Worm (Caenorhabditis elegans) whole organism, mixed stage, embryonic: Measurements from ENCODE around the gene osm-10.

Source experiments
- M03D4.4 ChIP-seq: sonication (generic microtip); optimal IDR thresholded peaks from 2 replicates; lab custom pipeline; 2017; ENCODE audit warnings: mild to moderate bottlenecking, missing genetic modification characterization, missing compliant biosample characterization
- bed-3 ChIP-seq: fragments of 200-800 bp; sonication (Bioruptor generic); optimal IDR thresholded peaks from 3 replicates; lab custom pipeline; 2018; ENCODE audit warnings: mild to moderate bottlenecking, missing genetic modification characterization, moderate library complexity, missing compliant biosample characterization
- blmp-1 ChIP-seq: fragments of 150-350 bp; optimal IDR thresholded peaks from 2 replicates; lab custom pipeline; 2014; ENCODE audit warnings: missing biosample characterization, missing genetic modification characterization
- ceh-39 ChIP-seq: fragments of 150-350 bp; optimal IDR thresholded peaks from 2 replicates; lab custom pipeline; 2014; ENCODE audit warnings: missing biosample characterization, missing genetic modification characterization
- ceh-83 ChIP-seq: fragments of 200-800 bp; sonication (Bioruptor generic); optimal IDR thresholded peaks from 2 replicates; lab custom pipeline; 2018; ENCODE audit warnings: mild to moderate bottlenecking, missing genetic modification characterization, missing compliant biosample characterization
- ces-1 ChIP-seq: fragments of 150-350 bp; optimal IDR thresholded peaks from 2 replicates; lab custom pipeline; 2014; ENCODE audit warnings: missing biosample characterization, missing genetic modification reagents, missing genetic modification characterization
- cnd-1 ChIP-seq: fragments of 200-800 bp; sonication (Bioruptor generic); optimal IDR thresholded peaks from 2 replicates; lab custom pipeline; 2018; ENCODE audit warnings: mild to moderate bottlenecking, missing genetic modification characterization, missing compliant biosample characterization
- drap-1 ChIP-seq: fragments of 200-800 bp; sonication (Bioruptor generic); optimal IDR thresholded peaks from 3 replicates; lab custom pipeline; 2018; ENCODE audit warnings: mild to moderate bottlenecking, missing genetic modification characterization, missing compliant biosample characterization
- elt-1 ChIP-seq: sonication (generic microtip); optimal IDR thresholded peaks from 2 replicates; lab custom pipeline; 2017; ENCODE audit warnings: missing genetic modification characterization, mild to moderate bottlenecking, missing compliant biosample characterization, antibody characterized with exemption, moderate library complexity, borderline replicate concordance; ENCODE audit not compliant: insufficient read depth
- elt-3 ChIP-seq: fragments of 150-350 bp; optimal IDR thresholded peaks from 2 replicates; lab custom pipeline; 2014; ENCODE audit warnings: missing biosample characterization, missing genetic modification characterization
- flh-1 ChIP-seq: fragments of 200-800 bp; sonication (Bioruptor generic); optimal IDR thresholded peaks from 2 replicates; lab custom pipeline; 2018; ENCODE audit warnings: mild to moderate bottlenecking, missing genetic modification characterization, moderate library complexity, missing compliant biosample characterization
- ham-2 ChIP-seq: fragments of 200-800 bp; sonication (Bioruptor generic); optimal IDR thresholded peaks from 2 replicates; lab custom pipeline; 2018; ENCODE audit warnings: mild to moderate bottlenecking, missing genetic modification characterization, missing compliant biosample characterization
- hlh-1 ChIP-seq: fragments of 150-350 bp; optimal IDR thresholded peaks from 2 replicates; lab custom pipeline; 2014; ENCODE audit warnings: missing biosample characterization, missing genetic modification reagents, missing genetic modification characterization
- lin-13 ChIP-seq: fragments of 150-350 bp; optimal IDR thresholded peaks from 2 replicates; lab custom pipeline; 2014; ENCODE audit warnings: missing biosample characterization, missing genetic modification characterization
- lin-32 ChIP-seq: fragments of 200-800 bp; sonication (Bioruptor generic); optimal IDR thresholded peaks from 2 replicates; lab custom pipeline; 2018; ENCODE audit warnings: mild to moderate bottlenecking, missing genetic modification characterization, missing compliant biosample characterization
- lsy-2 ChIP-seq: fragments of 150-350 bp; optimal IDR thresholded peaks from 2 replicates; lab custom pipeline; 2014; ENCODE audit warnings: missing biosample characterization, missing genetic modification characterization
- mab-5 ChIP-seq: fragments of 150-350 bp; optimal IDR thresholded peaks from 2 replicates; lab custom pipeline; 2014; ENCODE audit warnings: missing biosample characterization, missing genetic modification characterization
- mls-2 ChIP-seq: sonication (generic microtip); optimal IDR thresholded peaks from 2 replicates; lab custom pipeline; 2016; ENCODE audit warnings: mild to moderate bottlenecking, missing genetic modification characterization, moderate library complexity, missing compliant biosample characterization
- nhr-12 ChIP-seq: fragments of 150-350 bp; optimal IDR thresholded peaks from 2 replicates; lab custom pipeline; 2014; ENCODE audit warnings: missing biosample characterization, missing genetic modification characterization
- nhr-2 ChIP-seq: fragments of 150-350 bp; optimal IDR thresholded peaks from 2 replicates; lab custom pipeline; 2014; ENCODE audit warnings: missing biosample characterization, missing genetic modification characterization
- nhr-237 ChIP-seq: fragments of 150-350 bp; optimal IDR thresholded peaks from 2 replicates; lab custom pipeline; 2014; ENCODE audit warnings: missing biosample characterization, missing genetic modification characterization
- nhr-28 ChIP-seq: fragments of 150-350 bp; optimal IDR thresholded peaks from 2 replicates; lab custom pipeline; 2014; ENCODE audit warnings: missing biosample characterization, missing genetic modification characterization
- pha-4 ChIP-seq: fragments of 150-350 bp; optimal IDR thresholded peaks from 2 replicates; lab custom pipeline; 2018; ENCODE audit warnings: missing biosample characterization, missing genetic modification reagents, missing genetic modification characterization
- sem-2 ChIP-seq: fragments of 200-800 bp; sonication (Bioruptor generic); optimal IDR thresholded peaks from 2 replicates; lab custom pipeline; 2018; ENCODE audit warnings: mild to moderate bottlenecking, missing genetic modification characterization, missing compliant biosample characterization
- snpc-4 ChIP-seq: fragments of 150-350 bp; optimal IDR thresholded peaks from 2 replicates; lab custom pipeline; 2014; ENCODE audit warnings: missing biosample characterization, missing genetic modification characterization
- sptf-1 ChIP-seq: sonication (generic microtip); optimal IDR thresholded peaks from 2 replicates; lab custom pipeline; 2017; ENCODE audit warnings: mild to moderate bottlenecking, missing genetic modification characterization, moderate library complexity, missing compliant biosample characterization
- tbx-8 ChIP-seq: fragments of 200-800 bp; sonication (Bioruptor generic); optimal IDR thresholded peaks from 2 replicates; lab custom pipeline; 2018; ENCODE audit warnings: mild to moderate bottlenecking, missing genetic modification characterization, moderate library complexity, missing compliant biosample characterization
- unc-120 ChIP-seq: sonication (generic microtip); optimal IDR thresholded peaks from 2 replicates; lab custom pipeline; 2017; ENCODE audit warnings: missing genetic modification characterization, missing compliant biosample characterization; ENCODE audit not compliant: poor library complexity, severe bottlenecking
- unc-39 ChIP-seq: fragments of 150-350 bp; optimal IDR thresholded peaks from 2 replicates; lab custom pipeline; 2014; ENCODE audit warnings: missing biosample characterization, missing genetic modification characterization
- unc-62 ChIP-seq: fragments of 150-350 bp; optimal IDR thresholded peaks from 2 replicates; lab custom pipeline; 2014; ENCODE audit warnings: missing biosample characterization, missing genetic modification reagents, missing genetic modification characterization
- zip-8 ChIP-seq: fragments of 150-350 bp; optimal IDR thresholded peaks from 2 replicates; lab custom pipeline; 2014; ENCODE audit warnings: missing biosample characterization, missing genetic modification characterization
- ztf-11 ChIP-seq: fragments of 150-350 bp; optimal IDR thresholded peaks from 2 replicates; lab custom pipeline; 2014; ENCODE audit warnings: missing biosample characterization, missing genetic modification characterization

osm-10 gene

DNA sequence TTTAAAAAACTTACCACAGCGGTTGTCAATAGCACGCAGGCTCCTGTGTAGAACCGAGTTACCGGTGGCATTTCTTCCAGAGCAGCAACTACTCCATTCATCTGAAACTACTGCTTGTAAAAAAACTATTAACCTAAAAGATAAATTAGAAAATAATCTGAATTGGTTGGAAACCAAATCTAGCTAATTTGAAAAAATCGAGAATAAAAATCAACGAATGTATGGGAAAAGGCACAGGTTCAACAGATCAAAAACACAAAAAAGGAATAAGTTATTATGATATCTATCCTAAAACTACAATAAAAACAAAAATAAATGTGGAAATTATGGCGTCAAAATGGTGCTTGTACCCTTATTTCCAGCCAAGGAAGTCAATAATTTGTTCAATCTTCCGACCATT lies 20.1 kb upstream of the osm-10 start, which contains the start of gene der-2:
Gene der-2 (minus strand): TSS at position 101 of the 400 bp plus-strand sequence.
- TF ChIP-seq sptf-1 (no peak), zip-8 (tag; lab: Kevin White, UChicago) (no peak), ham-2 (GFP tag; lab: Kevin White, UChicago) (no peak), tbx-8 (GFP tag; lab: Kevin White, UChicago) (no peak), sem-2 (GFP tag; lab: Kevin White, UChicago) (no peak), blmp-1 (no peak), pha-4 (no peak), mab-5 (tag; lab: Kevin White, UChicago) (no peak), unc-62 (GFP tag; lab: Kevin White, UChicago) (no peak), ztf-11 (no peak), cnd-1 (tag; lab: Kevin White, UChicago) (no peak), ces-1 (GFP tag; lab: Kevin White, UChicago) (no peak), unc-39 (no peak)

DNA sequence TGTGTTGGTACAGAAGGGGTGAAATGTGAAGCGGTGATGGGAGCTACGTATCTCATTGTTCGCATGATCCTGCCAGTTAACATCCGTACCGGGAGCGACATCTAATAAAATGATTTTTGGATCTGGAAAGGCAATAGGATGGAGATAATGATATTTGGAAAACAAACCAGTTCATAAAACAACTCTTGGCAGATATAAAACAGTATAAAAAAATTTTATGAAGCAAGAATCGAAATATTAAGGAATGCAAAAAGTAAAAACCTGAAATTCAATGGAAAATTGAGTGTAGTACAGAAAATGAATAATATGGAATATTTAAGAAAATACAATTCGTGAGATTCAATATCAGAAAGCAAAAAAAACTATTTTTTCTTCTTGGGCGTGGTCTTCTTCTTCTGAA lies 16.5 kb upstream of the osm-10 start, which contains the start of gene hsp-75:
Gene hsp-75 (minus strand): TSS at position 101 of the 400 bp plus-strand sequence.
- no peak for TF ChIP-seq zip-8 (tag; lab: Kevin White, UChicago)
- TF ChIP-seq ham-2 (GFP tag; lab: Kevin White, UChicago), result no peak
- TF ChIP-seq ceh-39, result no peak
- no peak for TF ChIP-seq blmp-1
- TF ChIP-seq bed-3, result no peak
- no peak for TF ChIP-seq unc-39
- no peak for TF ChIP-seq sem-2 (GFP tag; lab: Kevin White, UChicago)
- no peak for TF ChIP-seq cnd-1 (tag; lab: Kevin White, UChicago)
- TF ChIP-seq elt-3 (tag; lab: Kevin White, UChicago), result no peak
- TF ChIP-seq drap-1 (GFP tag; lab: Kevin White, UChicago), result no peak
- no peak for TF ChIP-seq nhr-2
- no peak for TF ChIP-seq nhr-237 (tag; lab: Kevin White, UChicago)
- no peak for TF ChIP-seq sptf-1
- TF ChIP-seq M03D4.4 (tag; lab: Kevin White, UChicago), result no peak
- TF ChIP-seq unc-120 (tag; lab: Kevin White, UChicago), result no peak
- no peak for TF ChIP-seq ces-1 (GFP tag; lab: Kevin White, UChicago)
- no peak for TF ChIP-seq nhr-12 (tag; lab: Kevin White, UChicago)
- TF ChIP-seq lin-32, result no peak
- no peak for TF ChIP-seq mls-2

DNA sequence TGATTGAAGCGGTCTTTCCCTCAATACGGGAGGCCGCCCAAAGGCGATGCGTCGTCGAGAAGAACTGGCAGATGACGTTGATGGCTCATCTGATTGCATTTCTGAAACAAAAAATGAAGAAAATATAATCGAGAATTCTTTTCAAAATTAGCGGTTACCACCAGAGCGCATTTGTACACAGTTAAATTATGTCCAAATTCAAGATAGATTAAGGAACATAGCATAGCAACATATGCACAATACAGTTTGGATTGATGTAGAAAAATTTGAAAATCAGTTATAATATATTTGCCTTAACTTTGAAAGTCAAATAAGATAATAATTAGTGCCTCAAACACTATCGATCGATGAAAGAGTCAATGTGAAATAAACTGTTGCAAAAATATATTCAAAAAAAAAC lies 13.4 kb upstream of the osm-10 start, which contains the start of gene R151.8:
Gene R151.8 (minus strand): TSS at position 101 of the 400 bp plus-strand sequence.
- TF ChIP-seq mab-5 (tag; lab: Kevin White, UChicago), result no peak
- TF ChIP-seq bed-3, result no peak
- no peak for TF ChIP-seq pha-4
- no peak for TF ChIP-seq nhr-28
- TF ChIP-seq lsy-2 (tag; lab: Kevin White, UChicago), result no peak
- TF ChIP-seq ces-1 (GFP tag; lab: Kevin White, UChicago), result no peak
- no peak for TF ChIP-seq ceh-39
- TF ChIP-seq unc-120 (tag; lab: Kevin White, UChicago), result no peak
- TF ChIP-seq mls-2, result no peak
- no peak for TF ChIP-seq drap-1 (GFP tag; lab: Kevin White, UChicago)

DNA sequence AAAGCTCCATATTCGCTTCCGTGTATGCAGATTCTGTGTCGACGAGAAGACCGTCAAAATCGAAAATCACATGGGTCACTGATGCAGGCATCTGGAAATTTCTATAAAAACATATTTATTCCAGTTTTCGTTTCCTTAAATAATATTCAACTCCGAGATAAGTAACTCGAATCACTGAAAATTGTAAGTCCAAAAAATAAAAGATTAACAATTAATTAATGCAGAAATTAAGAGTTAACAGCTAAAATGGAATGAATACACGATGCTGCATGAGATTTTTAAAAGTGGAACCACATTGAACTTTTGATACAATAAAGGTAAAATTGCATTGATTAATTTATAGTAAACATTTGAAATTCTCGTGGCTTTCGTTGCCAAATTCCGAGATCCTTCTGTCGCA lies 12.2 kb upstream of the osm-10 start, which contains the start of gene R151.10:
Gene R151.10 (minus strand): TSS at position 101 of the 400 bp plus-strand sequence.
- TF ChIP-seq elt-3 (tag; lab: Kevin White, UChicago) (no peak), flh-1 (GFP tag; lab: Kevin White, UChicago) (no peak), sem-2 (GFP tag; lab: Kevin White, UChicago) (no peak), snpc-4 (tag; lab: Kevin White, UChicago) (no peak), pha-4 (no peak), mls-2 (no peak), nhr-28 (no peak), cnd-1 (tag; lab: Kevin White, UChicago) (no peak), lin-13 (tag; lab: Kevin White, UChicago) (no peak), unc-120 (tag; lab: Kevin White, UChicago) (no peak), elt-1 (tag; lab: Kevin White, UChicago) (no peak), ceh-83 (GFP tag; lab: Kevin White, UChicago) (no peak)

DNA sequence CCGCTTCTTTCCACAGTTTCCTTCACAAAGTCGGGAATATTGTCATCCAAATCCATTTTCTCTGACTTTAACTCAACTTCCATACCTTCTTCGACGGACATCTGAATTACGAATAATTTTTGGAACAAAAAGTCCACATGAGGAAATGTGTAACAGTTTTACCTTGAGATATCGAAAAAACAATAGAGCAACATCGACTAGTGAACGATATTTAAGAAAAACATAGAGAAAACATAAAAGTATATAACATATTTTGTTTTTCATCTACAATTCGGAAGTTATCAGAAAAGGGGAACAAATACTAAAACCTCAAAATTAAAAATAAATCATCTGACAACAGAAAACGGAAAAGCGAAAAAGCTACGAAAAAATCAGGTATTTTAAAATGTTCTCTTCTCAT lies 10.3 kb upstream of the osm-10 start, which contains the start of gene adr-2:
Gene adr-2 (minus strand): TSS at position 101 of the 400 bp plus-strand sequence.
- TF ChIP-seq snpc-4 (tag; lab: Kevin White, UChicago), result no peak
- no peak for TF ChIP-seq sptf-1
- no peak for TF ChIP-seq nhr-2
- TF ChIP-seq hlh-1 (tag; lab: Kevin White, UChicago), result no peak
- TF ChIP-seq zip-8 (tag; lab: Kevin White, UChicago), result no peak
- TF ChIP-seq ceh-83 (GFP tag; lab: Kevin White, UChicago), result no peak
- no peak for TF ChIP-seq tbx-8 (GFP tag; lab: Kevin White, UChicago)
